Worm (Caenorhabditis elegans) whole organism, L3 larva: ENCODE results near the gene slc-30A9.
A peak's percentile ranks its signal among the peaks of the same experiment; 100 is the strongest.

Source experiments
- R02D3.7 ChIP-seq: fragments of 150-350 bp; optimal IDR thresholded peaks from 2 replicates; lab custom pipeline; 2014; ENCODE audit warnings: missing biosample characterization, missing genetic modification characterization
- ZK546.5 ChIP-seq: sonication (generic microtip); optimal IDR thresholded peaks from 2 replicates; lab custom pipeline; 2017; ENCODE audit warnings: missing biosample characterization, missing genetic modification characterization
- aly-2 ChIP-seq: fragments of 150-350 bp; optimal IDR thresholded peaks from 2 replicates; lab custom pipeline; 2014; ENCODE audit warnings: missing biosample characterization, missing genetic modification characterization
- ama-1 ChIP-seq: fragments of 150-350 bp; optimal IDR thresholded peaks from 2 replicates; lab custom pipeline; 2018
- ceh-16 ChIP-seq: sonication (generic microtip); optimal IDR thresholded peaks from 2 replicates; lab custom pipeline; 2017; ENCODE audit warnings: missing biosample characterization, missing genetic modification characterization
- ceh-28 ChIP-seq: fragments of 150-350 bp; optimal IDR thresholded peaks from 2 replicates; lab custom pipeline; 2014; ENCODE audit warnings: missing biosample characterization, missing genetic modification reagents, missing genetic modification characterization
- ceh-82 ChIP-seq: fragments of 150-350 bp; optimal IDR thresholded peaks from 2 replicates; lab custom pipeline; 2014; ENCODE audit warnings: missing biosample characterization, missing genetic modification characterization
- ceh-9 ChIP-seq: sonication (generic microtip); optimal IDR thresholded peaks from 2 replicates; lab custom pipeline; 2018; ENCODE audit warnings: missing biosample characterization, missing genetic modification characterization
- egl-27 ChIP-seq: sonication (generic microtip); optimal IDR thresholded peaks from 4 replicates; lab custom pipeline; 2017; ENCODE audit warnings: missing biosample characterization, missing genetic modification reagents, missing genetic modification characterization
- egl-5 ChIP-seq: fragments of 150-350 bp; optimal IDR thresholded peaks from 2 replicates; lab custom pipeline; 2017; ENCODE audit warnings: missing biosample characterization, missing genetic modification reagents, missing genetic modification characterization, inconsistent platforms
- elt-1 ChIP-seq: fragments of 150-350 bp; optimal IDR thresholded peaks from 2 replicates; lab custom pipeline; 2014; ENCODE audit warnings: missing biosample characterization, missing genetic modification characterization
- elt-2 ChIP-seq: sonication (generic microtip); optimal IDR thresholded peaks from 2 replicates; lab custom pipeline; 2016; ENCODE audit warnings: missing genetic modification reagents, mild to moderate bottlenecking, missing genetic modification characterization, missing compliant biosample characterization
- elt-3 ChIP-seq, 3 experiments: fragments of 150-350 bp in 1 of 3; sonication (generic microtip) in 2 of 3; optimal IDR thresholded peaks; 2 replicates in 2 of 3; 4 replicates in 1 of 3; lab custom pipeline; 2014 to 2017; ENCODE audit warnings: missing biosample characterization in 3 of 3, missing genetic modification characterization in 3 of 3
- eor-1 ChIP-seq, 2 experiments: fragments of 150-350 bp; optimal IDR thresholded peaks; 2 replicates each; lab custom pipeline; 2014 to 2018; ENCODE audit warnings: missing biosample characterization in 2 of 2, missing genetic modification characterization in 2 of 2
- fkh-2 ChIP-seq: fragments of 150-350 bp; optimal IDR thresholded peaks from 2 replicates; lab custom pipeline; 2014; ENCODE audit warnings: missing biosample characterization, missing genetic modification reagents, missing genetic modification characterization
- fos-1 ChIP-seq: fragments of 150-350 bp; optimal IDR thresholded peaks from 2 replicates; lab custom pipeline; 2014; ENCODE audit warnings: missing biosample characterization, missing genetic modification characterization
- lin-15B ChIP-seq: fragments of 150-350 bp; optimal IDR thresholded peaks from 2 replicates; lab custom pipeline; 2014; ENCODE audit warnings: missing biosample characterization, missing genetic modification characterization
- lsy-12 ChIP-seq: sonication (generic microtip); optimal IDR thresholded peaks from 2 replicates; lab custom pipeline; 2016; ENCODE audit warnings: mild to moderate bottlenecking, missing genetic modification characterization, missing compliant biosample characterization
- mdl-1 ChIP-seq: fragments of 150-350 bp; optimal IDR thresholded peaks from 2 replicates; lab custom pipeline; 2014; ENCODE audit warnings: missing biosample characterization, missing genetic modification characterization
- mml-1 ChIP-seq: fragments of 150-350 bp; sonication (generic microtip); optimal IDR thresholded peaks from 3 replicates; lab custom pipeline; 2014; ENCODE audit warnings: missing biosample characterization, missing genetic modification characterization
- nfya-1 ChIP-seq: sonication (generic microtip); optimal IDR thresholded peaks from 2 replicates; lab custom pipeline; 2017; ENCODE audit warnings: missing genetic modification characterization, mild to moderate bottlenecking, missing compliant biosample characterization, antibody characterized with exemption, moderate library complexity; ENCODE audit not compliant: insufficient read depth
- nhr-11 ChIP-seq: fragments of 150-350 bp; optimal IDR thresholded peaks from 2 replicates; lab custom pipeline; 2014; ENCODE audit warnings: missing biosample characterization, missing genetic modification characterization
- nhr-12 ChIP-seq: fragments of 150-350 bp; optimal IDR thresholded peaks from 2 replicates; lab custom pipeline; 2014; ENCODE audit warnings: missing biosample characterization, missing genetic modification characterization
- nhr-23 ChIP-seq: fragments of 150-350 bp; optimal IDR thresholded peaks from 2 replicates; lab custom pipeline; 2014; ENCODE audit warnings: missing biosample characterization, missing genetic modification reagents, missing genetic modification characterization
- nhr-237 ChIP-seq: fragments of 150-350 bp; optimal IDR thresholded peaks from 2 replicates; lab custom pipeline; 2014; ENCODE audit warnings: missing biosample characterization, missing genetic modification characterization
- nhr-43 ChIP-seq: sonication (generic microtip); optimal IDR thresholded peaks from 2 replicates; lab custom pipeline; 2016; ENCODE audit warnings: mild to moderate bottlenecking, missing genetic modification characterization, missing compliant biosample characterization; ENCODE audit not compliant: poor library complexity, severe bottlenecking
- nhr-76 ChIP-seq: fragments of 150-350 bp; sonication (generic microtip); optimal IDR thresholded peaks from 5 replicates; lab custom pipeline; 2014; ENCODE audit warnings: missing biosample characterization, missing genetic modification characterization
- nhr-77 ChIP-seq: fragments of 150-350 bp; optimal IDR thresholded peaks from 2 replicates; lab custom pipeline; 2014; ENCODE audit warnings: missing biosample characterization, missing genetic modification characterization
- pqm-1 ChIP-seq: fragments of 150-350 bp; optimal IDR thresholded peaks from 2 replicates; lab custom pipeline; 2017; ENCODE audit warnings: missing biosample characterization, missing genetic modification characterization, inconsistent platforms
- sea-2 ChIP-seq: fragments of 150-350 bp; sonication (generic microtip); optimal IDR thresholded peaks from 4 replicates; lab custom pipeline; 2014; ENCODE audit warnings: missing biosample characterization, missing genetic modification reagents, missing genetic modification characterization
- snpc-4 ChIP-seq: fragments of 150-350 bp; optimal IDR thresholded peaks from 2 replicates; lab custom pipeline; 2014; ENCODE audit warnings: missing biosample characterization, missing genetic modification characterization
- tbx-2 ChIP-seq: sonication (generic microtip); optimal IDR thresholded peaks from 2 replicates; lab custom pipeline; 2016; ENCODE audit warnings: mild to moderate bottlenecking, missing genetic modification characterization, missing compliant biosample characterization
- unc-39 ChIP-seq: sonication (generic microtip); optimal IDR thresholded peaks from 4 replicates; lab custom pipeline; 2017; ENCODE audit warnings: missing biosample characterization, missing genetic modification characterization
- unc-62 ChIP-seq: fragments of 150-350 bp; sonication (generic microtip); optimal IDR thresholded peaks from 4 replicates; lab custom pipeline; 2014; ENCODE audit warnings: missing biosample characterization, missing genetic modification reagents, missing genetic modification characterization
- zag-1 ChIP-seq: fragments of 150-350 bp; optimal IDR thresholded peaks from 2 replicates; lab custom pipeline; 2014; ENCODE audit warnings: missing biosample characterization, missing genetic modification characterization
- ztf-4 ChIP-seq: fragments of 150-350 bp; optimal IDR thresholded peaks from 2 replicates; lab custom pipeline; 2014; ENCODE audit warnings: missing biosample characterization, missing genetic modification characterization

Gene slc-30A9

DNA sequence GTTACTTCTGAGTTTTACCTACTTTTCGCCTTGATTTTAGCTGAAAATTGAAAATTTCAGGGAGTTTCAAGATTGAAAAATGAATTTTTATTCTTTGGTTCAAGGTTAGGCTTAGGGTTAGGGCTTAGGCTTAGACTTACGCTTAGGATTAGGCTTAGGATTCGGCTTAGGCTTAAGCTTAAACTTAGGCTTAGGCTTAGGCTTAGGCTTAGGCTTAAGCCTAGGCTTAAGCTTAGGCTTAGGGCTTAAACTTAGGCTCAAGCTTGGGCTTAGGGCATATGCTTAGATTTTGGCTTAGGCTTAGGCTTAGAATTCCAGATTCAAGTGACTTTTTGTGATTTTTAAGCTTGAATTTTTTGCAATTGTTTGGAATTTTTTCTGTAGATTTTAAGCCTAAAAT is 15.2 kb downstream of the slc-30A9 start:
- no peak for TF ChIP-seq lsy-12 (tag; lab: Kevin White, UChicago)
- no peak for TF ChIP-seq ztf-4 (tag; lab: Kevin White, UChicago)
- TF ChIP-seq snpc-4 (tag; lab: Kevin White, UChicago), result no peak
- TF ChIP-seq pqm-1 (tag; lab: Kevin White, UChicago), result no peak
- no peak for TF ChIP-seq lin-15B (tag; lab: Kevin White, UChicago)
- TF ChIP-seq ceh-9 (tag; lab: Kevin White, UChicago), result no peak
- TF ChIP-seq nhr-43 (tag; lab: Kevin White, UChicago), result no peak
- TF ChIP-seq elt-2 (tag; lab: Kevin White, UChicago), result no peak
- TF ChIP-seq nhr-12 (tag; lab: Kevin White, UChicago), result no peak
- no peak for TF ChIP-seq ama-1 (lab: Kevin White, UChicago)
- TF ChIP-seq egl-5 (tag; lab: Kevin White, UChicago), result no peak
- no peak for TF ChIP-seq fos-1
- TF ChIP-seq eor-1 (tag; optimal IDR thresholded peaks at IDR 0.05; lab: Kevin White, UChicago), result no peak
- TF ChIP-seq ceh-16 (tag; lab: Kevin White, UChicago), result no peak
- no peak for TF ChIP-seq ceh-28
- no peak for TF ChIP-seq elt-1

DNA sequence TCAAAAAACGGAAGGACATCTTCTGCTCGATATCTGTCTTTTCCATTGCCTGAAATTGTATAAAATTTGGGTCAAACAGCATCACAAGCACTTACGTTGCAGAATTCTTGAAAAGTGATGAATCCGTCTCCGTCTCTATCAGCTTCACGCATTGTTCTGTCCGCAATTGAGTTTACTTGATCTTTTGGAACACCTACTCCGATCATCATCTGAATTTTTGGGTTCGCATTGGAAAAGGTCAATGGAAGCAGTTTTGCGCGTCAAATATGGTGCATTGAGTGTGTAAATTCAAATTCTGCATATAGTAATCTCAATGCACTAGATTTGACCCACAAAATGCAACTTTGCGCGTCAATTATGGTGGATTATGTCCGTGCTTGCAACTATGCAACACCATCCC is 17.1 kb downstream of the slc-30A9 start:
- TF ChIP-seq R02D3.7, result no peak
- no peak for TF ChIP-seq elt-3 (tag; optimal IDR thresholded peaks at IDR 0.05; lab: Kevin White, UChicago)
- no peak for TF ChIP-seq eor-1 (tag; optimal IDR thresholded peaks at IDR 0.05; lab: Kevin White, UChicago)
- no peak for TF ChIP-seq ZK546.5 (tag; lab: Kevin White, UChicago)
- TF ChIP-seq nhr-237 (tag; lab: Kevin White, UChicago), result no peak
- no peak for TF ChIP-seq nhr-77 (tag; lab: Kevin White, UChicago)
- TF ChIP-seq aly-2 (tag; lab: Kevin White, UChicago), result no peak
- TF ChIP-seq elt-2 (tag; lab: Kevin White, UChicago), result no peak
- no peak for TF ChIP-seq ceh-9 (tag; lab: Kevin White, UChicago)
- no peak for TF ChIP-seq nfya-1 (tag; lab: Kevin White, UChicago)
- no peak for TF ChIP-seq zag-1 (tag; lab: Kevin White, UChicago)

DNA sequence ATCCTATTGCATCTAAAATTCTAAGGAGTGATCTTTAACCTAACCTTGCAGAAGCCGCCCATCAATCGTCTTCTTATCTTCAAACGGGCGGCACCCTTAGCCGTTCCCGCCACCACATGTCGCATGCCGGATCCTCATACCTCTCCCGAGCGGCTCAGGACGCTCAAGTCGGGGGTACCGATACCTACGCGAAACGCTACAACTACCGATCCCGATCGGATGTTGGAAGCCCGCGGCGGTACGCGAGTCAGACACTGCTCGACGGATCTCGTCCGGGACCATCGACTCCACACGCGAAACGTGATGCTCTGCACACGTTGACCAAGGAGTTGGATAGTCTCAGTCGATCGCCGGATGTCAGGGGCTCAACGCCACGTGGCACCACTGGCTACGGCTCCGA is 19.3 kb downstream of the slc-30A9 start:
- no peak for TF ChIP-seq nhr-11
- no peak for TF ChIP-seq ama-1 (lab: Kevin White, UChicago)
- no peak for TF ChIP-seq egl-27 (tag; lab: Kevin White, UChicago)
- TF ChIP-seq unc-39 (tag; lab: Kevin White, UChicago), result no peak
- TF ChIP-seq snpc-4 (tag; lab: Kevin White, UChicago), result no peak
- no peak for TF ChIP-seq nhr-43 (tag; lab: Kevin White, UChicago)
- TF ChIP-seq mml-1, result no peak

DNA sequence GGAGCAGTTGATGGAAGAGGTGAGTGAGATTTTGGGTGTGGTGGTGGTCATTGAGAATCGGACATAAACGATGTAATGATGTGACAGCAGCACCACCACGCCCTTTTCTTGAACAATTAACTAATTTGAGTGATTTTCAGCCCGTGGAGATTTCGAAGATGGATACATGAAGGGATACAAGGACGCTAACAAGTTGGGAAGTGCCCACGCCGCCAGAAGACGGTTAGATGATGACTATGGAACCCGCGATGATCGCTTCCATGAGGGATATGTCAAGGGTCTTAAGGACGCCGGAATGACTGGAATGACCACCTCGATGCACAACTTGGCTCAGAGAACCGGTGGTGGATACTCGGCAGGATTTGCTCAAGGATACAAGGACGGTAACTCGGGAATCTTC is 20.6 kb downstream of the slc-30A9 start:
- no peak for TF ChIP-seq fkh-2 (tag; lab: Kevin White, UChicago)
- TF ChIP-seq unc-62 (GFP tag; lab: Kevin White, UChicago), result no peak
- TF ChIP-seq ceh-16 (tag; lab: Kevin White, UChicago), result no peak
- TF ChIP-seq nhr-76 (tag; lab: Kevin White, UChicago), result no peak
- no peak for TF ChIP-seq nhr-43 (tag; lab: Kevin White, UChicago)
- TF ChIP-seq R02D3.7, result no peak
- TF ChIP-seq ztf-4 (tag; lab: Kevin White, UChicago), result no peak
- no peak for TF ChIP-seq tbx-2 (tag; lab: Kevin White, UChicago)
- TF ChIP-seq egl-5 (tag; lab: Kevin White, UChicago), result no peak
- no peak for TF ChIP-seq nhr-237 (tag; lab: Kevin White, UChicago)
- no peak for TF ChIP-seq nhr-77 (tag; lab: Kevin White, UChicago)
- no peak for TF ChIP-seq nhr-23 (tag; lab: Kevin White, UChicago)
- TF ChIP-seq mdl-1 (tag; lab: Kevin White, UChicago), result no peak
- no peak for TF ChIP-seq ceh-82 (tag; lab: Kevin White, UChicago)
- TF ChIP-seq, all 47 proteins: peak for 0

DNA sequence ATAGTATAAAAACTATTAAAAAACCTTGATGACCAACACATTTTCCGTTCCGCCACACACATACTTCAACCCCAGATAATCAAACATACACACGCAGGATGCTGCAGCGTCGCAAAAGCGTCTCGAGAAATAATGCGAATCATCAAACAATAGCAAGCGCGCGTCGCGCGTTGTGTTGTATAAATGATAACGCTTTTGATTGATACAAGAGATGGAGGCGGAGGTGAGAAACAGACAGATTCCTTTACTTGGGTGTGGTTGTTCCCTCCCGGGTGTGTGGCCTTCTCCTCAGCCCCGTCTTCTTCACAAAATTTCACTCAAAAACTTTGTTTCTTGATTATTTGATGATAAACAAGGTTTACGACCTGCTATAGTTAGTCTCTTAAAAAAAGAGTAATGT is 22.5 kb downstream of the slc-30A9 start:
- no peak for TF ChIP-seq sea-2 (GFP tag; lab: Kevin White, UChicago)
- peak; percentile 48 for TF ChIP-seq elt-2 (tag; lab: Kevin White, UChicago)
- TF ChIP-seq ceh-16 (tag; lab: Kevin White, UChicago), result no peak
- peak; percentile 17 for TF ChIP-seq pqm-1 (tag; lab: Kevin White, UChicago)
- no peak for TF ChIP-seq ztf-4 (tag; lab: Kevin White, UChicago)
- no peak for TF ChIP-seq egl-5 (tag; lab: Kevin White, UChicago)
